Fruit fly (Drosophila melanogaster): ENCODE data around the gene Rala.
A peak's percentile ranks its signal among the peaks of the same experiment; 100 is the strongest.

Rala gene

DNA sequence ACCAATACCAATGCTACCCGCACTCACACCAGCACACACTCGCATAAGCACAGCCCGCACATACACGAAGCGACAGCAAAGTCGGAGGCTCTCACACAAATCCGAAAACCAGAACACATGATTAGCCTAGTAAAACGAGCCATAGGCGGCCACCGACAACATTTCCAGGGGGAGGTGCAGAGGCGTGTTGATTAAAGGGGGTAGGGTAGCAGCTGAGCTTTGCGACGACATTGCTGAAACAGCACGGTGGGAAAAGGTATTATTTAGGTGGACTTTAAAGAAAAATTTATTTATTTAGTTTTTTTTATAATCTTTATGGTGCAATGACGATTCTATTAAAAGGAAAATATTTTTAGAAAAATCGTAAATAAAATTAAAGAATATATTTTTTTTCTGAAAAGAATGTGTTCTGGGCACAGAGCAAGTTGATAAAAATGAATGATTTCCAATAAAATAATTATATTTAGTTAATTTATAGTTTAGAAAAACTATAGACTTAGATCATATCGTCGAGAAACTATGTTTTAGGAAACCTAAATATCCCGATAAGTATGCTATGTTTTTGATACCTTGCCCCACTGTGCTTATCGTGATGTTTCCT, 24.6 kb upstream of the Rala start (continued):
- TF ChIP-seq ewg (GFP tag; optimal IDR thresholded peaks at IDR 0.05) (peak; percentile 69), Oli (tag; optimal IDR thresholded peaks at IDR 0.05) (peak; percentile 91), unc-4 (GFP tag; IDR thresholded peaks at IDR 0.05; ENCODE audit: partially characterized antibody) (no peak), Meics (GFP tag; optimal IDR thresholded peaks at IDR 0.05) (peak; percentile 95), crc (GFP tag; optimal IDR thresholded peaks at IDR 0.05) (no peak), CG10462 (GFP tag; optimal IDR thresholded peaks at IDR 0.05) (peak; percentile 58), en (GFP tag; optimal IDR thresholded peaks at IDR 0.05) (no peak), toy (GFP tag; IDR thresholded peaks at IDR 0.05) (no peak), odd (GFP tag; optimal IDR thresholded peaks at IDR 0.05) (peak; percentile 85), CG14014 (GFP tag; IDR thresholded peaks at IDR 0.05) (peak; percentile 60), CG14710 (tag; optimal IDR thresholded peaks at IDR 0.05) (peak; percentile 86), CG5245 (GFP tag; optimal IDR thresholded peaks at IDR 0.05) (peak; percentile 45), GATAe (GFP tag; conservative IDR thresholded peaks at IDR 0.05) (no peak; the same call in 1 of the 2 replicates), CG42726 (GFP tag; IDR thresholded peaks at IDR 0.05; ENCODE audit: partially characterized antibody) (no peak), ham (GFP tag; IDR thresholded peaks at IDR 0.05) (peak; percentile 32; the same call in 1 of the 2 replicates), Dp (GFP tag; optimal IDR thresholded peaks at IDR 0.05) (no peak), Stat92E (GFP tag; optimal IDR thresholded peaks at IDR 0.05) (no peak), CG4854 (GFP tag; optimal IDR thresholded peaks at IDR 0.05) (no peak), CG30020 (tag; optimal IDR thresholded peaks at IDR 0.05) (peak; percentile 71), CG16813 (GFP tag; IDR thresholded peaks at IDR 0.05; ENCODE audit: partially characterized antibody) (no peak), gsb (GFP tag; IDR thresholded peaks at IDR 0.05) (no peak; the same call in 1 of the 2 replicates), CG9797 (GFP tag; optimal IDR thresholded peaks at IDR 0.05) (no peak), Fer3 (tag; optimal IDR thresholded peaks at IDR 0.05) (peak; percentile 67), HHEX (GFP tag; optimal IDR thresholded peaks at IDR 0.05) (peak; percentile 87), CG11695 (GFP tag; IDR thresholded peaks at IDR 0.05) (peak; percentile 82), CG4617 (GFP tag; optimal IDR thresholded peaks at IDR 0.05; ENCODE audit: borderline replicate concordance) (peak; percentile 17), CG8765 (GFP tag; IDR thresholded peaks at IDR 0.05) (0 out of 2 replicates have a peak, but pooled peaks have one; percentile 27), CG32767 (GFP tag; IDR thresholded peaks at IDR 0.05) (peak; percentile 70; the same call in 1 of the 2 replicates), fd64A (GFP tag; optimal IDR thresholded peaks at IDR 0.05) (no peak), kah (GFP tag; optimal IDR thresholded peaks at IDR 0.05) (peak; percentile 61), kni (GFP tag; optimal IDR thresholded peaks at IDR 0.05) (no peak), CG7372 (GFP tag; IDR thresholded peaks at IDR 0.05) (peak; percentile 75), chm (GFP tag; IDR thresholded peaks at IDR 0.05) (no peak; the same call in 1 of the 2 replicates), tin (GFP tag; optimal IDR thresholded peaks at IDR 0.05) (peak; percentile 66), CG17361 (GFP tag; IDR thresholded peaks at IDR 0.05) (peak; percentile 97), tx (GFP tag; optimal IDR thresholded peaks at IDR 0.05) (no peak), CG17912 (GFP tag; optimal IDR thresholded peaks at IDR 0.05) (no peak), CG2120 (GFP tag; optimal IDR thresholded peaks at IDR 0.05) (peak; percentile 59), ERR (GFP tag; optimal IDR thresholded peaks at IDR 0.05) (no peak), Usf (GFP tag; optimal IDR thresholded peaks at IDR 0.05) (peak; percentile 82), CG10565 (GFP tag; optimal IDR thresholded peaks at IDR 0.05) (peak; percentile 37), Spps (tag; optimal IDR thresholded peaks at IDR 0.05) (peak; percentile 74), Hsf (GFP tag; optimal IDR thresholded peaks at IDR 0.05) (peak; percentile 42), CG43689 (GFP tag; IDR thresholded peaks at IDR 0.05) (peak; percentile 37), otp (GFP tag; IDR thresholded peaks at IDR 0.05) (peak; percentile 48; the same call in 1 of the 3 replicates), Bdp1 (GFP tag; optimal IDR thresholded peaks at IDR 0.05) (no peak), CG13296 (GFP tag; optimal IDR thresholded peaks at IDR 0.05) (peak; percentile 85), CG14860 (GFP tag; IDR thresholded peaks at IDR 0.05; ENCODE audit: partially characterized antibody) (no peak), CG8281 (tag; optimal IDR thresholded peaks at IDR 0.05) (peak; percentile 39)
